Worm (Caenorhabditis elegans) whole organism, mixed stage, embryonic: ENCODE data around the gene C01G12.3.

ENCODE experiments used
- ceh-39 ChIP-seq: fragments of 150-350 bp; optimal IDR thresholded peaks from 2 replicates; lab custom pipeline; 2014; ENCODE audit warnings: missing biosample characterization, missing genetic modification characterization
- lin-13 ChIP-seq: fragments of 150-350 bp; optimal IDR thresholded peaks from 2 replicates; lab custom pipeline; 2014; ENCODE audit warnings: missing biosample characterization, missing genetic modification characterization
- lsy-2 ChIP-seq: fragments of 150-350 bp; optimal IDR thresholded peaks from 2 replicates; lab custom pipeline; 2014; ENCODE audit warnings: missing biosample characterization, missing genetic modification characterization
- mep-1 ChIP-seq: fragments of 150-350 bp; optimal IDR thresholded peaks from 2 replicates; lab custom pipeline; 2017; ENCODE audit warnings: missing biosample characterization, missing genetic modification reagents, missing genetic modification characterization, inconsistent platforms
- mls-2 ChIP-seq: sonication (generic microtip); optimal IDR thresholded peaks from 2 replicates; lab custom pipeline; 2016; ENCODE audit warnings: mild to moderate bottlenecking, missing genetic modification characterization, moderate library complexity, missing compliant biosample characterization
- nhr-237 ChIP-seq: fragments of 150-350 bp; optimal IDR thresholded peaks from 2 replicates; lab custom pipeline; 2014; ENCODE audit warnings: missing biosample characterization, missing genetic modification characterization
- snpc-4 ChIP-seq: fragments of 150-350 bp; optimal IDR thresholded peaks from 2 replicates; lab custom pipeline; 2014; ENCODE audit warnings: missing biosample characterization, missing genetic modification characterization
- unc-62 ChIP-seq: fragments of 150-350 bp; optimal IDR thresholded peaks from 2 replicates; lab custom pipeline; 2014; ENCODE audit warnings: missing biosample characterization, missing genetic modification reagents, missing genetic modification characterization
- ztf-11 ChIP-seq: fragments of 150-350 bp; optimal IDR thresholded peaks from 2 replicates; lab custom pipeline; 2014; ENCODE audit warnings: missing biosample characterization, missing genetic modification characterization

DNA sequence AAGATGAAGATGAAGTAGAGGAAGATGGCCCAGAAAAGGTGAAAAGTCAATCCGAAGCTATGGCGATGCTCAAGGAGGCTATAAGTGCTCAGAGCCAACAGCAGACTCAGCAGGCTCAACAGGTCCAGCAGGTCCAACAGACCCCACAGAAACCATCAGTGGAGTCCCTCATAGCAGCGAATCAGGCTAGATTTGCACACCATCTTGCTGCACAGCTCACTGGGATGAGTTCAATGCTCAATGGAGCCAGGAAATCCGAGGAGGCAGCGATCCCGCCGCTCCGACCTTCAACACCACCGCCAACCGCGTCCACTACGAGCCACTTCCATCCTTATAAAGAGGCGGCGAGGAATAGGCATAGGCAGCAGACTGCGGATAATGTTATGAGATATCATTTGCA is 7.3 kb downstream of the C01G12.3 start:
- no peak for TF ChIP-seq ztf-11 (tag; lab: Kevin White, UChicago)
- TF ChIP-seq mep-1, result no peak
- TF ChIP-seq nhr-237 (tag; lab: Kevin White, UChicago), result no peak
- TF ChIP-seq unc-62 (GFP tag; lab: Kevin White, UChicago), result no peak
- TF ChIP-seq snpc-4 (tag; lab: Kevin White, UChicago), result no peak
- no peak for TF ChIP-seq ceh-39
- TF ChIP-seq mls-2, result no peak
- no peak for TF ChIP-seq lin-13 (tag; lab: Kevin White, UChicago)
- TF ChIP-seq lsy-2 (tag; lab: Kevin White, UChicago), result no peak
